Worm (Caenorhabditis elegans) whole organism, L2 larva: ENCODE results near the gene chtb-1.

Experiments
- nhr-23 ChIP-seq: fragments of 150-350 bp; optimal IDR thresholded peaks from 2 replicates; lab custom pipeline; 2014; ENCODE audit warnings: missing biosample characterization, missing genetic modification reagents, missing genetic modification characterization
- nhr-77 ChIP-seq: fragments of 150-350 bp; optimal IDR thresholded peaks from 2 replicates; lab custom pipeline; 2014; ENCODE audit warnings: missing biosample characterization, missing genetic modification characterization
- ztf-11 ChIP-seq: sonication (generic microtip); optimal IDR thresholded peaks from 2 replicates; lab custom pipeline; 2017; ENCODE audit warnings: missing biosample characterization, missing genetic modification characterization

DNA sequence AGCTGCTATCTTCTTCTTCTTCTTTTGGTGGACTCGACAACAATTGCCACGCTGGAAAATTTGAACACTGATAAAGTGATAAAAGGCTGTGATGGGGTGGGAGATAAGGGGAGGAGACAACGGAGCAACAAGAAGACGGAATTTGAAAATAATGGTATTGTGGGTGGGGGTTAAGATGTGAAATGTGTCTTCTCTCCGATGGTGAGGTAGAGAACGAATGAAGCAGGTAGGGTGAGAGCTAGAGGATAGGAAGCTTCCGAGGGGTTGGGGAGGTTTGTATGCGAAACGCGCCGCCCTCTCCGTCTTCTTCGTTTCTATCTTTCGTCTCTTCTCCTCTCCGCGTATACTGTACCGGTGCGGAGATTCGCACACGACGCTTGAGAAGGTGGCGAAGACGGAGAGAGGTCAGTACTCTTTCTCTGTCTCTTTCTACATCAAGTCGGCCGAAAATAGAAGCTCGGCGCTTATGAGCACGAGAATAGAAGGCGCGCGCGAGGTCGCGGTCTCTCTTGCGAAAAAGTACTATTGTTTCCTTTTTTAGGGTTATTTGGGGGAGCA is at the start of gene chtb-1:
- no peak for TF ChIP-seq nhr-23
- no peak for TF ChIP-seq ztf-11 (tag; lab: Kevin White, UChicago)
- no peak for TF ChIP-seq nhr-77 (tag; lab: Kevin White, UChicago)
